Worm (Caenorhabditis elegans): ENCODE results near the gene C02E7.7.

DNA sequence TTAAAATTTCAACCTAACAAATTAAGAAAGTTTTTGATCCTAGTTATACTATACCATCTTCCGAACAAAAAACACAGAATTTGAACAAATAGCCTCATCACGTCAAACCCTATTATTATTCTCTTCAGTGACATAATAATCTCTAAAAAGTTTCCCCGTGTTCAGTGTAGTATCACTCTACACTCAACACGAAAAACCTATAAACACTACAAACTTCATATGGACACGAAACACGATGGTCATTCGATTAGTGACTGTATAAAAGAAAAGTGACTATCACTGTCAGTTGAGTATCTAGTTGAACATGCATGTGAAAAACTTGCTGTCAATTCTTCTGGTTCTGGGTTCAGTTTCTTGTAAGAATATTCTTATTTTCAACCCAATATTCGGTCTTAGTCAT, 14.7 kb downstream of the C02E7.7 start, which contains the start of gene ugt-8:
- TF ChIP-seq klf-2 (GFP tag; conservative IDR thresholded peaks at IDR 0.05) (no peak), flt-1 (GFP tag; IDR thresholded peaks at IDR 0.05) (no peak), ztf-29 (GFP tag; IDR thresholded peaks at IDR 0.05) (no peak), med-1 (GFP tag; optimal IDR thresholded peaks at IDR 0.05; ENCODE audit: insufficient read depth) (no peak), tab-1 (GFP tag; IDR thresholded peaks at IDR 0.05) (no peak), ref-1 (GFP tag; conservative IDR thresholded peaks at IDR 0.05) (no peak), ztf-23 (GFP tag; IDR thresholded peaks at IDR 0.05) (no peak), cog-1 (tag; optimal IDR thresholded peaks at IDR 0.05) (no peak)

Data from whole organism, midembryonic.